Fruit fly (Drosophila melanogaster) whole organism, embryonic: ENCODE measurements around the gene CG42302.
A peak's percentile ranks its signal among the peaks of the same experiment; 100 is the strongest.

Source experiments
- CG11247 ChIP-seq: fragments of 200-800 bp; sonication (Bioruptor generic); IDR thresholded peaks from 2 replicates; pipeline ENCODE4 v1.3.6; 2022; ENCODE audit warnings: missing biosample characterization, missing genetic modification characterization
- CG11456 ChIP-seq: fragments of 200-800 bp; sonication (Bioruptor generic); IDR thresholded peaks from 3 replicates; pipeline ENCODE4 v1.3.6; 2022; ENCODE audit warnings: missing biosample characterization, missing genetic modification characterization
- CG11504 ChIP-seq: fragments of 200-800 bp; sonication (Bioruptor generic); optimal IDR thresholded peaks from 3 replicates; lab custom pipeline; 2019; ENCODE audit warnings: missing biosample characterization, mild to moderate bottlenecking, missing genetic modification characterization, moderate library complexity
- CG12155 ChIP-seq: fragments of 200-800 bp; sonication (Bioruptor generic); optimal IDR thresholded peaks from 3 replicates; lab custom pipeline; 2016; ENCODE audit warnings: missing biosample characterization, missing genetic modification characterization
- CG12769 ChIP-seq: fragments of 200-800 bp; sonication (Bioruptor generic); optimal IDR thresholded peaks from 2 replicates; lab custom pipeline; 2019; ENCODE audit warnings: missing biosample characterization, mild to moderate bottlenecking, missing genetic modification characterization, moderate library complexity
- CG15696 ChIP-seq: fragments of 200-800 bp; sonication (Bioruptor generic); optimal IDR thresholded peaks from 2 replicates; lab custom pipeline; 2019; ENCODE audit warnings: missing biosample characterization, mild to moderate bottlenecking, missing genetic modification characterization, moderate library complexity
- CG16813 ChIP-seq: fragments of 200-800 bp; sonication (Bioruptor generic); IDR thresholded peaks from 3 replicates; pipeline ENCODE4 v1.3.6; 2022; ENCODE audit warnings: missing biosample characterization, missing genetic modification characterization; ENCODE audit not compliant: partially characterized antibody
- CG18476 ChIP-seq: fragments of 200-800 bp; sonication (Bioruptor generic); optimal IDR thresholded peaks from 2 replicates; lab custom pipeline; 2016; ENCODE audit warnings: missing biosample characterization, mild to moderate bottlenecking, missing genetic modification characterization
- CG34422 ChIP-seq: fragments of 200-800 bp; sonication (Bioruptor generic); IDR thresholded peaks from 3 replicates; pipeline ENCODE4 v1.3.6; 2022; ENCODE audit warnings: missing biosample characterization, missing genetic modification characterization
- CG42726 ChIP-seq: fragments of 200-800 bp; sonication (Bioruptor generic); IDR thresholded peaks from 2 replicates; pipeline ENCODE4 v1.3.6; 2022; ENCODE audit warnings: missing biosample characterization, missing genetic modification characterization; ENCODE audit not compliant: partially characterized antibody
- CG5180 ChIP-seq: fragments of 200-800 bp; sonication (Bioruptor generic); optimal IDR thresholded peaks from 3 replicates; lab custom pipeline; 2017; ENCODE audit warnings: missing biosample characterization, missing genetic modification characterization, mild to moderate bottlenecking, moderate library complexity, missing genetic modification reagents
- CG6272 ChIP-seq: fragments of 200-800 bp; sonication (Bioruptor generic); IDR thresholded peaks from 2 replicates; pipeline ENCODE4 v1.3.6; 2022; ENCODE audit warnings: missing biosample characterization, missing genetic modification characterization
- CG6654 ChIP-seq: fragments of 200-800 bp; sonication (Bioruptor generic); optimal IDR thresholded peaks from 2 replicates; lab custom pipeline; 2017; ENCODE audit warnings: missing biosample characterization, mild to moderate bottlenecking, missing genetic modification characterization
- CG7556 ChIP-seq: fragments of 200-800 bp; sonication (Bioruptor generic); optimal IDR thresholded peaks from 2 replicates; lab custom pipeline; 2017; ENCODE audit warnings: missing biosample characterization, mild to moderate bottlenecking, missing genetic modification characterization
- CG7839 ChIP-seq: fragments of 200-800 bp; sonication (Bioruptor generic); optimal IDR thresholded peaks from 3 replicates; lab custom pipeline; 2018; ENCODE audit warnings: missing biosample characterization, mild to moderate bottlenecking, missing genetic modification characterization, moderate library complexity
- CG7987 ChIP-seq: fragments of 200-800 bp; sonication (Bioruptor generic); optimal IDR thresholded peaks from 2 replicates; lab custom pipeline; 2018; ENCODE audit warnings: missing biosample characterization, mild to moderate bottlenecking, missing genetic modification characterization, moderate library complexity
- CG8290 ChIP-seq, 3 experiments: fragments of 200-800 bp; sonication (Bioruptor generic); optimal IDR thresholded peaks; 2 replicates each; lab custom pipeline; 2016 to 2019; ENCODE audit warnings: missing biosample characterization in 3 of 3, missing genetic modification characterization in 3 of 3, mild to moderate bottlenecking in 2 of 3, moderate library complexity in 1 of 3
- CoRest ChIP-seq: fragments of 200-800 bp; sonication (Bioruptor generic); optimal IDR thresholded peaks from 3 replicates; lab custom pipeline; 2018; ENCODE audit warnings: missing biosample characterization, mild to moderate bottlenecking, missing genetic modification characterization, moderate library complexity
- Dad ChIP-seq: fragments of 200-800 bp; sonication (Bioruptor generic); optimal IDR thresholded peaks from 3 replicates; lab custom pipeline; 2016; ENCODE audit warnings: missing biosample characterization, missing genetic modification characterization
- Deaf1 ChIP-seq: fragments of 200-800 bp; optimal IDR thresholded peaks from 3 replicates; lab custom pipeline; 2019; ENCODE audit warnings: missing biosample characterization, mild to moderate bottlenecking, missing genetic modification characterization, moderate library complexity
- Dfd ChIP-seq, 2 experiments: fragments of >200 bp; optimal IDR thresholded peaks; 2 replicates each; lab custom pipeline; 2017; ENCODE audit warnings: missing biosample characterization in 2 of 2, missing genetic modification characterization in 2 of 2
- Ets65A ChIP-seq: fragments of 200-800 bp; sonication (Bioruptor generic); peaks from one replicate; lab custom pipeline; 2016; ENCODE audit warnings: missing biosample characterization, missing genetic modification characterization
- Gsc ChIP-seq: fragments of 200-800 bp; sonication (Bioruptor generic); IDR thresholded peaks from 2 replicates; pipeline ENCODE4 v1.3.6; 2022; ENCODE audit warnings: missing biosample characterization, missing genetic modification characterization
- Hand ChIP-seq: fragments of 200-800 bp; sonication (Bioruptor generic); optimal IDR thresholded peaks from 2 replicates; lab custom pipeline; 2017; ENCODE audit warnings: mild to moderate bottlenecking, missing biosample characterization, missing genetic modification reagents, missing genetic modification characterization
- HmgZ ChIP-seq: fragments of 200-800 bp; sonication (Bioruptor generic); optimal IDR thresholded peaks from 2 replicates; lab custom pipeline; 2018; ENCODE audit warnings: missing biosample characterization, mild to moderate bottlenecking, missing genetic modification characterization
- Hr39 ChIP-seq: fragments of >200 bp; optimal IDR thresholded peaks from 2 replicates; lab custom pipeline; 2017
- Jarid2 ChIP-seq: fragments of 200-800 bp; sonication (Bioruptor generic); optimal IDR thresholded peaks from 3 replicates; lab custom pipeline; 2017; ENCODE audit warnings: mild to moderate bottlenecking, missing biosample characterization, missing genetic modification reagents, missing genetic modification characterization
- MBD-R2 ChIP-seq: fragments of 200-800 bp; sonication (Bioruptor generic); IDR thresholded peaks from 2 replicates; pipeline ENCODE4 v1.3.6; 2022; ENCODE audit warnings: missing biosample characterization, missing genetic modification characterization
- Mad ChIP-seq: fragments of 200-800 bp; sonication (Bioruptor generic); optimal IDR thresholded peaks from 2 replicates; lab custom pipeline; 2016; ENCODE audit warnings: missing biosample characterization, missing genetic modification characterization
- Med ChIP-seq: fragments of 200-800 bp; sonication (Bioruptor generic); peaks from one replicate; lab custom pipeline; 2016; ENCODE audit warnings: missing biosample characterization, missing genetic modification characterization, mild to moderate bottlenecking, inconsistent platforms, moderate library complexity
- NK7.1 ChIP-seq: fragments of 200-800 bp; sonication (Bioruptor generic); optimal IDR thresholded peaks from 3 replicates; lab custom pipeline; 2016; ENCODE audit warnings: missing biosample characterization, missing genetic modification characterization
- Nf-YA ChIP-seq: fragments of 200-800 bp; sonication (Bioruptor generic); IDR thresholded peaks from 2 replicates; pipeline ENCODE4 v1.3.6; 2022; ENCODE audit warnings: missing biosample characterization, missing genetic modification characterization
- al ChIP-seq: fragments of 200-800 bp; sonication (Bioruptor generic); IDR thresholded peaks from 2 replicates; pipeline ENCODE4 v1.3.6; 2022; ENCODE audit warnings: missing biosample characterization, missing genetic modification characterization
- chm ChIP-seq: fragments of 200-800 bp; sonication (Bioruptor generic); IDR thresholded peaks from 2 replicates; pipeline ENCODE4 v1.3.6; 2022; ENCODE audit warnings: missing biosample characterization, missing genetic modification characterization
- ci ChIP-seq: fragments of 200-800 bp; sonication (Bioruptor generic); IDR thresholded peaks from 3 replicates; pipeline ENCODE4 v1.3.6; 2022; ENCODE audit warnings: missing biosample characterization, missing genetic modification characterization
- crol ChIP-seq: fragments of 200-800 bp; sonication (Bioruptor generic); IDR thresholded peaks from 2 replicates; pipeline ENCODE4 v1.3.6; 2022; ENCODE audit warnings: missing biosample characterization, missing genetic modification characterization
- ewg ChIP-seq: fragments of 200-800 bp; sonication (Bioruptor generic); optimal IDR thresholded peaks from 3 replicates; lab custom pipeline; 2017; ENCODE audit warnings: mild to moderate bottlenecking, missing biosample characterization, missing genetic modification reagents, missing genetic modification characterization
- ham ChIP-seq: fragments of 200-800 bp; sonication (Bioruptor generic); IDR thresholded peaks from 2 replicates; pipeline ENCODE4 v1.3.6; 2022; ENCODE audit warnings: missing biosample characterization, missing genetic modification characterization
- knrl ChIP-seq: fragments of 200-800 bp; sonication (Bioruptor generic); IDR thresholded peaks from 3 replicates; pipeline ENCODE4 v1.3.6; 2022; ENCODE audit warnings: missing biosample characterization, missing genetic modification characterization; ENCODE audit not compliant: partially characterized antibody
- nau ChIP-seq: fragments of 200-800 bp; sonication (Bioruptor generic); optimal IDR thresholded peaks from 3 replicates; lab custom pipeline; 2017; ENCODE audit warnings: missing biosample characterization, mild to moderate bottlenecking, missing genetic modification characterization, missing genetic modification reagents
- nom ChIP-seq: fragments of 200-800 bp; sonication (Bioruptor generic); optimal IDR thresholded peaks from 2 replicates; lab custom pipeline; 2017; ENCODE audit warnings: missing biosample characterization, missing genetic modification characterization, mild to moderate bottlenecking, moderate library complexity, missing genetic modification reagents
- otp ChIP-seq: fragments of 200-800 bp; sonication (Bioruptor generic); IDR thresholded peaks from 3 replicates; pipeline ENCODE4, ENCODE4 v1.3.6; 2022; ENCODE audit warnings: missing biosample characterization, missing genetic modification characterization
- peb ChIP-seq: fragments of 200-800 bp; sonication (Bioruptor generic); IDR thresholded peaks from 2 replicates; pipeline ENCODE4 v1.3.6; 2022; ENCODE audit warnings: missing biosample characterization, missing genetic modification characterization
- sens ChIP-seq: fragments of 200-800 bp; sonication (Bioruptor generic); peaks from one replicate; lab custom pipeline; 2016; ENCODE audit warnings: missing biosample characterization, missing genetic modification characterization
- sens-2 ChIP-seq: fragments of 200-800 bp; sonication (Bioruptor generic); IDR thresholded peaks from 2 replicates; pipeline ENCODE4 v1.3.6; 2022; ENCODE audit warnings: missing biosample characterization, missing genetic modification characterization
- shn ChIP-seq: fragments of 200-800 bp; sonication (Bioruptor generic); optimal IDR thresholded peaks from 3 replicates; lab custom pipeline; 2016; ENCODE audit warnings: missing biosample characterization, missing genetic modification characterization
- sna ChIP-seq: fragments of 200-800 bp; sonication (Bioruptor generic); IDR thresholded peaks from 2 replicates; pipeline ENCODE4 v1.3.6; 2022; ENCODE audit warnings: missing biosample characterization, missing genetic modification characterization; ENCODE audit not compliant: partially characterized antibody
- stc ChIP-seq: fragments of 200-800 bp; sonication (Bioruptor generic); IDR thresholded peaks from 2 replicates; pipeline ENCODE4 v1.3.6; 2022; ENCODE audit warnings: missing biosample characterization, missing genetic modification characterization
- unc-4 ChIP-seq: fragments of 200-800 bp; sonication (Bioruptor generic); IDR thresholded peaks from 2 replicates; pipeline ENCODE4 v1.3.6; 2022; ENCODE audit warnings: missing biosample characterization, missing genetic modification characterization; ENCODE audit not compliant: partially characterized antibody
- wor ChIP-seq: fragments of 200-800 bp; sonication (Bioruptor generic); IDR thresholded peaks from 2 replicates; pipeline ENCODE4 v1.3.6; 2022; ENCODE audit warnings: missing biosample characterization, missing genetic modification characterization

Gene CG42302

DNA sequence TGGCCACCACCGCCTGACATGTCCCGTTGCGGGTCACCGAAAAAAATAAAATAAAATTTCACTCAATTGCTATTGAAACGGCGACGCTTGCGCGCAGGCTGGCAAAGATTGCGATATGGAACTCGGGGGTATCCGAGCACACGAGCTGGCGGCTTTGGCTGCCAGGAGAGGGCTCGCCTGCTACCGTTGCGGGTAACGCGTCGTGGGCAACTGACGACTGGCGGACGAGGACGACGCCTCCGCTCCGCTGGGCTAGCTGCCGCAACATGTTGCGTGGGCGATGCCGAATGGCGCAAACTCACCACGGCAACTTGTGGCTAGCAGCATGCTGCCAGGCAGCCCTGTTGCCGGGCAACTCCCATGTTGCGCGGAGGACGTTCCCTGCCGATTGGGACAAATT lies 48.3 kb upstream of the CG42302 start, which contains the start of gene CCKLR-17D3:
TSS of gene CCKLR-17D3 (minus strand) at position 211 of the 400 bp plus-strand sequence.
- no peak for TF ChIP-seq nau (GFP tag; lab: Kevin White, UChicago)
- TF ChIP-seq CG5180 (GFP tag; lab: Kevin White, UChicago), result peak; percentile 27
- TF ChIP-seq ewg, result peak; percentile 74
- TF ChIP-seq CG16813 (GFP tag; lab: Robert Waterston, UW), result 0 out of 3 replicates have a peak, but pooled peaks have one; percentile 14
- no peak for TF ChIP-seq unc-4 (GFP tag; lab: Robert Waterston, UW)
- TF ChIP-seq CG42726 (GFP tag; lab: Robert Waterston, UW), result peak; percentile 29; the same call in 1 of the 2 replicates
- peak; percentile 72 for TF ChIP-seq sens
- 0 out of 2 replicates have a peak, but pooled peaks have one; percentile 23 for TF ChIP-seq chm
- peak; percentile 5 for TF ChIP-seq nom (GFP tag; lab: Kevin White, UChicago)
- TF ChIP-seq peb (GFP tag; lab: Robert Waterston, UW), result no peak
- peak; percentile 87 for TF ChIP-seq Med (GFP tag; lab: Kevin White, UChicago)
- TF ChIP-seq CoRest, result no peak
- TF ChIP-seq Deaf1, result peak; percentile 88
- TF ChIP-seq CG8290 (GFP tag; optimal IDR thresholded peaks at IDR 0.05; lab: Kevin White, UChicago), result no peak
- peak in 1 of 2 experiments; percentile 23 for TF ChIP-seq CG8290 (tag; optimal IDR thresholded peaks at IDR 0.05; lab: Kevin White, UChicago)
- TF ChIP-seq Mad (GFP tag; lab: Kevin White, UChicago), result peak; percentile 2
- TF ChIP-seq Jarid2 (GFP tag; lab: Kevin White, UChicago), result peak; percentile 71
- no peak for TF ChIP-seq stc
- TF ChIP-seq CG11504 (tag; lab: Kevin White, UChicago), result peak; percentile 99
- TF ChIP-seq Dfd (GFP tag; optimal IDR thresholded peaks at IDR 0.05; lab: Kevin White, UChicago), result no peak
- peak; percentile 27 for TF ChIP-seq Ets65A (GFP tag; lab: Kevin White, UChicago)
- TF ChIP-seq ci (GFP tag; lab: Robert Waterston, UW), result 0 out of 3 replicates have a peak, but pooled peaks have one; percentile 55
- TF ChIP-seq CG12155, result no peak

DNA sequence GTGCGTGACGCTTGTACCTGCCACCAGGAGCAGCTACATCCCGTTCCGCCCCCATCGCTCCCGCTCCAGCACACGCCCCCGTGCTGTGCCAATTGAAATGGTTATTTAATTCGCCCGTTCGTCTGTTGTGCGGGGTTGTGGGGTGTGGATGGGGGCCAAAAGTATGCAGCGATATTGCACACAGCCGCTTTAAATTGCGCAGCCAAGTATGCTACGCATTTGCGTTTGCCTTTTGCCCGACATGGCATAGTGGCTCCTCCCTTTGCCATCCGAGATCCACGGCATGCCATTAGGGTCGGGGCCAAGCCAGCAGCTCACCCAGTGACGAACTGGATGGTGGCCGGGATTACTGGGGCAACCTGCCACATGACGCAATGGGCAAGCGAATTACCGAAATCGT lies 46.5 kb upstream of the CG42302 start:
- TF ChIP-seq MBD-R2 (GFP tag; lab: Robert Waterston, UW) (peak; percentile 12; the same call in 1 of the 2 replicates), NK7.1 (GFP tag; lab: Kevin White, UChicago) (no peak), knrl (GFP tag; lab: Robert Waterston, UW) (no peak), crol (GFP tag; lab: Robert Waterston, UW) (peak; percentile 73), shn (GFP tag; lab: Kevin White, UChicago) (no peak), nom (GFP tag; lab: Kevin White, UChicago) (no peak), CG6654 (GFP tag; lab: Kevin White, UChicago) (no peak), CG7839 (tag; lab: Kevin White, UChicago) (no peak), Nf-YA (GFP tag; lab: Robert Waterston, UW) (no peak), sens-2 (GFP tag; lab: Robert Waterston, UW) (no peak), Hand (GFP tag; lab: Kevin White, UChicago) (no peak), CG12769 (tag; lab: Kevin White, UChicago) (no peak), Gsc (GFP tag; lab: Robert Waterston, UW) (no peak), HmgZ (tag; lab: Kevin White, UChicago) (peak; percentile 27), otp (GFP tag; lab: Robert Waterston, UW) (no peak), sna (no peak), CG34422 (no peak), ham (no peak), CG11504 (tag; lab: Kevin White, UChicago) (peak; percentile 20), CG15696 (tag; lab: Kevin White, UChicago) (no peak), CG11247 (GFP tag; lab: Robert Waterston, UW) (no peak), CG7556 (GFP tag; lab: Kevin White, UChicago) (no peak), CG11456 (GFP tag; lab: Robert Waterston, UW) (0 out of 3 replicates have a peak, but pooled peaks have one; percentile 35), Dad (no peak), CG6272 (GFP tag; lab: Robert Waterston, UW) (no peak), al (GFP tag; lab: Robert Waterston, UW) (no peak), CG7987 (GFP tag; lab: Kevin White, UChicago) (no peak), Hr39 (lab: Kevin White, UChicago) (no peak), wor (no peak), CG18476 (no peak)
